Comparison of ENCODE assay signal across 3 worm cellular contexts in the genomic region with DNA sequence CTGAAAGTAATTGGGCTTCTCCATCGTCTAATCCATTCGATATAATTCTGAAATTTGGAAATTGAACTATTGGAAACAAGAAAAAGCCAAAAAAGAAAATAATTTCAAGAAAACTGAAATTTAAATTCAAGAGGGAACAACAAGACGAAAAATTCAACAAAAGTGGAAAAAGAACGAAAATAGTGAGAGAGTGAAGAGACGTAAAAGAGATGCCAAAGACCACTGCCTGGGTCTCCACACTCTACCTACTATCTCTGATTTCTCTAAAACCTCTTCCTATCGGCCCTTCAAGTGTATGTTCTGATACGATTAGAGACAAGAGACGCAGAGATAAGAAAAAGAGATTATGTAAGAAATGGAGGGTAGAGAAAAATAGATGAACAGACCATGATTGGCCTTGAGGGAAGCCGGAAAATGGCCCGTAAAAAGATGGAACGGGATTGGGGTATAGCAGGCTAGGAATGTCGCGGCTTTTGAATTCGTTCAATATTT.
TF ChIP-seq lines count a peak whose summit lies in the region.

A gene (minus strand): TSS at position 51 of the 492 bp plus-strand sequence.

TF ChIP-seq in whole organism, L2 larva, 48 proteins besides CTCF, POLR2A, EP300 and RAD21 (continued from another document):
- peak; percentile 58 for TF ChIP-seq zag-1 (tag; optimal IDR thresholded peaks at IDR 0.05; lab: Kevin White, UChicago)
- TF ChIP-seq unc-55 (GFP tag; optimal IDR thresholded peaks at IDR 0.05; lab: Kevin White, UChicago) = peak; percentile 96
- TF ChIP-seq nhr-77 (tag; optimal IDR thresholded peaks at IDR 0.05; lab: Kevin White, UChicago) = no peak
- TF ChIP-seq crh-2 (tag; optimal IDR thresholded peaks at IDR 0.05; lab: Kevin White, UChicago) = peak; percentile 95
- no peak for TF ChIP-seq ztf-11 (tag; optimal IDR thresholded peaks at IDR 0.05; lab: Kevin White, UChicago)
- TF ChIP-seq elt-3 (tag; optimal IDR thresholded peaks at IDR 0.05; lab: Kevin White, UChicago) = no peak
- peak; percentile 72 for TF ChIP-seq nhr-21 (tag; optimal IDR thresholded peaks at IDR 0.05; lab: Kevin White, UChicago)
- TF ChIP-seq nhr-23 (tag; optimal IDR thresholded peaks at IDR 0.05; lab: Kevin White, UChicago) = no peak
- TF ChIP-seq alr-1 (tag; optimal IDR thresholded peaks at IDR 0.05; lab: Kevin White, UChicago) = no peak
- peak; percentile 67 for TF ChIP-seq ceh-16 (tag; optimal IDR thresholded peaks at IDR 0.05; lab: Kevin White, UChicago)
- TF ChIP-seq mab-5 (tag; optimal IDR thresholded peaks at IDR 0.05; lab: Kevin White, UChicago) = peak; percentile 64
- TF ChIP-seq ZK546.5 (tag; optimal IDR thresholded peaks at IDR 0.05; lab: Kevin White, UChicago) = peak; percentile 48
- peak; percentile 94 for TF ChIP-seq C34F6.9 (tag; optimal IDR thresholded peaks at IDR 0.05; lab: Kevin White, UChicago)
- TF ChIP-seq blmp-1 (tag; optimal IDR thresholded peaks at IDR 0.05; lab: Kevin White, UChicago; ENCODE audit: insufficient read depth) = peak; percentile 66
- TF ChIP-seq fos-1 (tag; optimal IDR thresholded peaks at IDR 0.05; lab: Kevin White, UChicago) = peak; percentile 79
- peak; percentile 71 to 85 for TF ChIP-seq mdl-1 (tag; optimal IDR thresholded peaks at IDR 0.05; lab: Kevin White, UChicago)
- no peak for TF ChIP-seq ztf-1 (GFP tag; conservative IDR thresholded peaks at IDR 0.05; lab: Robert Waterston, UW)
- peak; percentile 98 for TF ChIP-seq sma-9 (GFP tag; optimal IDR thresholded peaks at IDR 0.05; lab: Kevin White, UChicago)
- TF ChIP-seq sma-9 (tag; optimal IDR thresholded peaks at IDR 0.05; lab: Kevin White, UChicago) = no peak
- no peak for TF ChIP-seq peb-1 (tag; optimal IDR thresholded peaks at IDR 0.05; lab: Kevin White, UChicago)
- no peak for TF ChIP-seq ceh-82 (tag; optimal IDR thresholded peaks at IDR 0.05; lab: Kevin White, UChicago)
- TF ChIP-seq aly-2 (tag; optimal IDR thresholded peaks at IDR 0.05; lab: Kevin White, UChicago) = no peak
- peak; percentile 98 for TF ChIP-seq egl-27 (tag; optimal IDR thresholded peaks at IDR 0.05; lab: Kevin White, UChicago)
- no peak for TF ChIP-seq R02D3.7 (tag; optimal IDR thresholded peaks at IDR 0.05; lab: Kevin White, UChicago)
- TF ChIP-seq lin-11 (tag; optimal IDR thresholded peaks at IDR 0.05; lab: Kevin White, UChicago) = no peak
- no peak for TF ChIP-seq nhr-12 (tag; optimal IDR thresholded peaks at IDR 0.05; lab: Kevin White, UChicago)
- TF ChIP-seq nhr-10 (tag; optimal IDR thresholded peaks at IDR 0.05; lab: Kevin White, UChicago) = no peak

TF ChIP-seq in whole organism, L4 larva, 104 proteins besides CTCF, POLR2A, EP300 and RAD21 (continued from another document and continues in another):
- TF ChIP-seq aly-2 (tag; optimal IDR thresholded peaks at IDR 0.05; lab: Kevin White, UChicago) (no peak), ceh-20 (GFP tag; IDR thresholded peaks at IDR 0.05; lab: Robert Waterston, UW) (peak; percentile 54; the same call in 1 of the 2 replicates), ceh-32 (tag; optimal IDR thresholded peaks at IDR 0.05; lab: Kevin White, UChicago; ENCODE audit: poor library complexity) (no peak), nhr-48 (tag; optimal IDR thresholded peaks at IDR 0.05; lab: Kevin White, UChicago) (peak; percentile 75), unc-130 (GFP tag; optimal IDR thresholded peaks at IDR 0.05; lab: Kevin White, UChicago) (no peak), hmg-1.1 (GFP tag; IDR thresholded peaks at IDR 0.05; lab: Robert Waterston, UW) (peak; percentile 82), daf-12 (tag; optimal IDR thresholded peaks at IDR 0.05; lab: Kevin White, UChicago) (no peak), daf-8 (GFP tag; IDR thresholded peaks at IDR 0.05; lab: Robert Waterston, UW) (no peak), set-16 (GFP tag; IDR thresholded peaks at IDR 0.05; lab: Robert Waterston, UW) (no peak), lim-7 (GFP tag; IDR thresholded peaks at IDR 0.05; lab: Robert Waterston, UW) (no peak), egl-27 (tag; optimal IDR thresholded peaks at IDR 0.05; lab: Kevin White, UChicago) (no peak), nhr-25 (tag; optimal IDR thresholded peaks at IDR 0.05; lab: Kevin White, UChicago; ENCODE audit: borderline replicate concordance, insufficient read depth) (peak; percentile 35), ZK546.5 (tag; optimal IDR thresholded peaks at IDR 0.05; lab: Kevin White, UChicago) (no peak), spr-3 (GFP tag; optimal IDR thresholded peaks at IDR 0.05; lab: Kevin White, UChicago) (peak; percentile 24), nhr-237 (tag; optimal IDR thresholded peaks at IDR 0.05; lab: Kevin White, UChicago) (no peak), pqm-1 (tag; optimal IDR thresholded peaks at IDR 0.05; lab: Kevin White, UChicago) (no peak), lin-15B (tag; optimal IDR thresholded peaks at IDR 0.05; lab: Kevin White, UChicago) (no peak), dmd-6 (GFP tag; IDR thresholded peaks at IDR 0.05; lab: Robert Waterston, UW) (peak; percentile 79), nhr-41 (GFP tag; IDR thresholded peaks at IDR 0.05; lab: Robert Waterston, UW) (no peak), mxl-2 (GFP tag; conservative IDR thresholded peaks at IDR 0.05; lab: Robert Waterston, UW) (no peak), T20F7.1 (GFP tag; optimal IDR thresholded peaks at IDR 0.05; lab: Kevin White, UChicago) (peak; percentile 74), tag-97 (GFP tag; IDR thresholded peaks at IDR 0.05; lab: Robert Waterston, UW) (no peak), jun-1 (tag; optimal IDR thresholded peaks at IDR 0.05; lab: Kevin White, UChicago) (peak; percentile 65), zip-11 (GFP tag; IDR thresholded peaks at IDR 0.05; lab: Robert Waterston, UW) (no peak), dpl-1 (GFP tag; optimal IDR thresholded peaks at IDR 0.05; lab: Kevin White, UChicago) (peak; percentile 61), mes-2 (tag; optimal IDR thresholded peaks at IDR 0.05; lab: Kevin White, UChicago; ENCODE audit: poor library complexity, severe bottlenecking) (peak; percentile 81), mdt-29 (GFP tag; IDR thresholded peaks at IDR 0.05; lab: Robert Waterston, UW) (no peak), lin-29 (GFP tag; IDR thresholded peaks at IDR 0.05; lab: Robert Waterston, UW) (no peak), egl-43 (GFP tag; IDR thresholded peaks at IDR 0.05; lab: Robert Waterston, UW) (no peak), pha-4 (GFP tag; IDR thresholded peaks at IDR 0.05; lab: Robert Waterston, UW) (peak; percentile 65; the same call in 1 of the 2 replicates), pha-4 (tag; optimal IDR thresholded peaks at IDR 0.05; lab: Kevin White, UChicago) (peak; percentile 91), gei-8 (GFP tag; optimal IDR thresholded peaks at IDR 0.05; lab: Kevin White, UChicago) (no peak), snpc-1.2 (GFP tag; IDR thresholded peaks at IDR 0.05; lab: Robert Waterston, UW) (no peak), Y75B8A.6 (GFP tag; IDR thresholded peaks at IDR 0.05; lab: Robert Waterston, UW) (no peak), tra-1 (GFP tag; IDR thresholded peaks at IDR 0.05; lab: Robert Waterston, UW) (peak; percentile 62; the same call in 1 of the 2 replicates), F37D6.2 (tag; optimal IDR thresholded peaks at IDR 0.05; lab: Kevin White, UChicago) (peak; percentile 40), nhr-76 (tag; optimal IDR thresholded peaks at IDR 0.05; lab: Kevin White, UChicago) (peak; percentile 25), F26F4.8 (GFP tag; conservative IDR thresholded peaks at IDR 0.05; lab: Robert Waterston, UW) (no peak), fkh-10 (GFP tag; optimal IDR thresholded peaks at IDR 0.05; lab: Kevin White, UChicago) (no peak), hlh-11 (tag; optimal IDR thresholded peaks at IDR 0.05; lab: Kevin White, UChicago) (peak; percentile 89), zfp-3 (GFP tag; conservative IDR thresholded peaks at IDR 0.05; lab: Robert Waterston, UW) (no peak), Y48G9A.11 (GFP tag; IDR thresholded peaks at IDR 0.05; lab: Robert Waterston, UW) (no peak), aha-1 (tag; lab: Kevin White, UChicago) (peak; percentile 72), ces-1 (GFP tag; optimal IDR thresholded peaks at IDR 0.05; lab: Kevin White, UChicago) (peak; percentile 58), snpc-4 (tag; optimal IDR thresholded peaks at IDR 0.05; lab: Kevin White, UChicago) (no peak), ama-1 (optimal IDR thresholded peaks at IDR 0.05; lab: Kevin White, UChicago) (no peak), dve-1 (tag; optimal IDR thresholded peaks at IDR 0.05; lab: Kevin White, UChicago; ENCODE audit: insufficient read depth) (peak; percentile 89), lin-38 (GFP tag; IDR thresholded peaks at IDR 0.05; lab: Robert Waterston, UW) (peak; percentile 64), F49E8.2 (tag; optimal IDR thresholded peaks at IDR 0.05; lab: Kevin White, UChicago; ENCODE audit: borderline replicate concordance) (no peak), spr-1 (tag; optimal IDR thresholded peaks at IDR 0.05; lab: Kevin White, UChicago) (peak; percentile 33), lin-39 (tag; optimal IDR thresholded peaks at IDR 0.05; lab: Kevin White, UChicago) (no peak), nhr-42 (GFP tag; IDR thresholded peaks at IDR 0.05; lab: Robert Waterston, UW) (no peak)

TF ChIP-seq in whole organism, late embryonic, 69 proteins besides CTCF, POLR2A, EP300 and RAD21 (continued from another document):
- TF ChIP-seq hlh-30 (tag; optimal IDR thresholded peaks at IDR 0.05; lab: Kevin White, UChicago; ENCODE audit: insufficient read depth) (no peak), mec-3 (tag; optimal IDR thresholded peaks at IDR 0.05; lab: Kevin White, UChicago; ENCODE audit: borderline replicate concordance) (no peak), ceh-22 (tag; optimal IDR thresholded peaks at IDR 0.05; lab: Kevin White, UChicago) (no peak), ceh-18 (tag; optimal IDR thresholded peaks at IDR 0.05; lab: Kevin White, UChicago) (peak; percentile 9), fax-1 (tag; optimal IDR thresholded peaks at IDR 0.05; lab: Kevin White, UChicago) (no peak), unc-86 (tag; optimal IDR thresholded peaks at IDR 0.05; lab: Kevin White, UChicago) (no peak), che-1 (tag; optimal IDR thresholded peaks at IDR 0.05; lab: Kevin White, UChicago) (no peak), fkh-6 (tag; optimal IDR thresholded peaks at IDR 0.05; lab: Kevin White, UChicago) (no peak), lim-6 (tag; optimal IDR thresholded peaks at IDR 0.05; lab: Kevin White, UChicago) (no peak), unc-42 (tag; optimal IDR thresholded peaks at IDR 0.05; lab: Kevin White, UChicago) (peak; percentile 66), sdc-2 (tag; optimal IDR thresholded peaks at IDR 0.05; lab: Kevin White, UChicago) (no peak), eyg-1 (tag; optimal IDR thresholded peaks at IDR 0.05; lab: Kevin White, UChicago) (no peak), nhr-232 (tag; optimal IDR thresholded peaks at IDR 0.05; lab: Kevin White, UChicago) (no peak), zip-5 (tag; optimal IDR thresholded peaks at IDR 0.05; lab: Kevin White, UChicago) (no peak), syd-9 (tag; optimal IDR thresholded peaks at IDR 0.05; lab: Kevin White, UChicago) (no peak)
